Worm (Caenorhabditis elegans) whole organism, L3 larva: ENCODE data around the gene sups-1.
A peak's percentile ranks its signal among the peaks of the same experiment; 100 is the strongest.

Experiments used
- R02D3.7 ChIP-seq: fragments of 150-350 bp; optimal IDR thresholded peaks from 2 replicates; lab custom pipeline; 2014; ENCODE audit warnings: missing biosample characterization, missing genetic modification characterization
- aly-2 ChIP-seq: fragments of 150-350 bp; optimal IDR thresholded peaks from 2 replicates; lab custom pipeline; 2014; ENCODE audit warnings: missing biosample characterization, missing genetic modification characterization
- ama-1 ChIP-seq: fragments of 150-350 bp; optimal IDR thresholded peaks from 2 replicates; lab custom pipeline; 2018
- ceh-16 ChIP-seq: sonication (generic microtip); optimal IDR thresholded peaks from 2 replicates; lab custom pipeline; 2017; ENCODE audit warnings: missing biosample characterization, missing genetic modification characterization
- ceh-28 ChIP-seq: fragments of 150-350 bp; optimal IDR thresholded peaks from 2 replicates; lab custom pipeline; 2014; ENCODE audit warnings: missing biosample characterization, missing genetic modification reagents, missing genetic modification characterization
- ceh-82 ChIP-seq: fragments of 150-350 bp; optimal IDR thresholded peaks from 2 replicates; lab custom pipeline; 2014; ENCODE audit warnings: missing biosample characterization, missing genetic modification characterization
- egl-27 ChIP-seq: sonication (generic microtip); optimal IDR thresholded peaks from 4 replicates; lab custom pipeline; 2017; ENCODE audit warnings: missing biosample characterization, missing genetic modification reagents, missing genetic modification characterization
- egl-5 ChIP-seq: fragments of 150-350 bp; optimal IDR thresholded peaks from 2 replicates; lab custom pipeline; 2017; ENCODE audit warnings: missing biosample characterization, missing genetic modification reagents, missing genetic modification characterization, inconsistent platforms
- elt-1 ChIP-seq: fragments of 150-350 bp; optimal IDR thresholded peaks from 2 replicates; lab custom pipeline; 2014; ENCODE audit warnings: missing biosample characterization, missing genetic modification characterization
- elt-2 ChIP-seq: sonication (generic microtip); optimal IDR thresholded peaks from 2 replicates; lab custom pipeline; 2016; ENCODE audit warnings: missing genetic modification reagents, mild to moderate bottlenecking, missing genetic modification characterization, missing compliant biosample characterization
- elt-3 ChIP-seq, 3 experiments: fragments of 150-350 bp in 1 of 3; sonication (generic microtip) in 2 of 3; optimal IDR thresholded peaks; 2 replicates in 2 of 3; 4 replicates in 1 of 3; lab custom pipeline; 2014 to 2017; ENCODE audit warnings: missing biosample characterization in 3 of 3, missing genetic modification characterization in 3 of 3
- hmg-11 ChIP-seq: sonication (generic microtip); optimal IDR thresholded peaks from 2 replicates; lab custom pipeline; 2016; ENCODE audit warnings: missing genetic modification characterization, missing compliant biosample characterization
- jun-1 ChIP-seq: fragments of 150-350 bp; optimal IDR thresholded peaks from 2 replicates; lab custom pipeline; 2014; ENCODE audit warnings: missing biosample characterization, missing genetic modification reagents, missing genetic modification characterization
- lin-15B ChIP-seq: fragments of 150-350 bp; optimal IDR thresholded peaks from 2 replicates; lab custom pipeline; 2014; ENCODE audit warnings: missing biosample characterization, missing genetic modification characterization
- lin-39 ChIP-seq: fragments of 150-350 bp; optimal IDR thresholded peaks from 2 replicates; lab custom pipeline; 2018; ENCODE audit warnings: missing biosample characterization, missing genetic modification reagents, missing genetic modification characterization
- lsy-12 ChIP-seq: sonication (generic microtip); optimal IDR thresholded peaks from 2 replicates; lab custom pipeline; 2016; ENCODE audit warnings: mild to moderate bottlenecking, missing genetic modification characterization, missing compliant biosample characterization
- mdl-1 ChIP-seq: fragments of 150-350 bp; optimal IDR thresholded peaks from 2 replicates; lab custom pipeline; 2014; ENCODE audit warnings: missing biosample characterization, missing genetic modification characterization
- mml-1 ChIP-seq: fragments of 150-350 bp; sonication (generic microtip); optimal IDR thresholded peaks from 3 replicates; lab custom pipeline; 2014; ENCODE audit warnings: missing biosample characterization, missing genetic modification characterization
- nfya-1 ChIP-seq: sonication (generic microtip); optimal IDR thresholded peaks from 2 replicates; lab custom pipeline; 2017; ENCODE audit warnings: missing genetic modification characterization, mild to moderate bottlenecking, missing compliant biosample characterization, antibody characterized with exemption, moderate library complexity; ENCODE audit not compliant: insufficient read depth
- nhr-11 ChIP-seq: fragments of 150-350 bp; optimal IDR thresholded peaks from 2 replicates; lab custom pipeline; 2014; ENCODE audit warnings: missing biosample characterization, missing genetic modification characterization
- nhr-12 ChIP-seq: fragments of 150-350 bp; optimal IDR thresholded peaks from 2 replicates; lab custom pipeline; 2014; ENCODE audit warnings: missing biosample characterization, missing genetic modification characterization
- nhr-23 ChIP-seq: fragments of 150-350 bp; optimal IDR thresholded peaks from 2 replicates; lab custom pipeline; 2014; ENCODE audit warnings: missing biosample characterization, missing genetic modification reagents, missing genetic modification characterization
- nhr-237 ChIP-seq: fragments of 150-350 bp; optimal IDR thresholded peaks from 2 replicates; lab custom pipeline; 2014; ENCODE audit warnings: missing biosample characterization, missing genetic modification characterization
- nhr-25 ChIP-seq: sonication (generic microtip); optimal IDR thresholded peaks from 2 replicates; lab custom pipeline; 2017; ENCODE audit warnings: missing biosample characterization, missing genetic modification characterization
- nhr-28 ChIP-seq: fragments of 150-350 bp; optimal IDR thresholded peaks from 2 replicates; lab custom pipeline; 2014; ENCODE audit warnings: missing biosample characterization, missing genetic modification characterization
- nhr-43 ChIP-seq: sonication (generic microtip); optimal IDR thresholded peaks from 2 replicates; lab custom pipeline; 2016; ENCODE audit warnings: mild to moderate bottlenecking, missing genetic modification characterization, missing compliant biosample characterization; ENCODE audit not compliant: poor library complexity, severe bottlenecking
- nhr-67 ChIP-seq: fragments of 150-350 bp; optimal IDR thresholded peaks from 2 replicates; lab custom pipeline; 2014; ENCODE audit warnings: missing biosample characterization, missing genetic modification characterization
- nhr-76 ChIP-seq: fragments of 150-350 bp; sonication (generic microtip); optimal IDR thresholded peaks from 5 replicates; lab custom pipeline; 2014; ENCODE audit warnings: missing biosample characterization, missing genetic modification characterization
- nhr-77 ChIP-seq: fragments of 150-350 bp; optimal IDR thresholded peaks from 2 replicates; lab custom pipeline; 2014; ENCODE audit warnings: missing biosample characterization, missing genetic modification characterization
- pha-4 ChIP-seq: fragments of 150-350 bp; optimal IDR thresholded peaks from 2 replicates; lab custom pipeline; 2014; ENCODE audit warnings: missing biosample characterization, missing genetic modification reagents, missing genetic modification characterization
- pqm-1 ChIP-seq: fragments of 150-350 bp; optimal IDR thresholded peaks from 2 replicates; lab custom pipeline; 2017; ENCODE audit warnings: missing biosample characterization, missing genetic modification characterization, inconsistent platforms
- sea-2 ChIP-seq: fragments of 150-350 bp; sonication (generic microtip); optimal IDR thresholded peaks from 4 replicates; lab custom pipeline; 2014; ENCODE audit warnings: missing biosample characterization, missing genetic modification reagents, missing genetic modification characterization
- skn-1 ChIP-seq: fragments of 150-350 bp; optimal IDR thresholded peaks from 2 replicates; lab custom pipeline; 2014; ENCODE audit warnings: missing biosample characterization, missing genetic modification characterization
- snpc-4 ChIP-seq: fragments of 150-350 bp; optimal IDR thresholded peaks from 2 replicates; lab custom pipeline; 2014; ENCODE audit warnings: missing biosample characterization, missing genetic modification characterization
- tbx-2 ChIP-seq: sonication (generic microtip); optimal IDR thresholded peaks from 2 replicates; lab custom pipeline; 2016; ENCODE audit warnings: mild to moderate bottlenecking, missing genetic modification characterization, missing compliant biosample characterization
- unc-62 ChIP-seq: fragments of 150-350 bp; sonication (generic microtip); optimal IDR thresholded peaks from 4 replicates; lab custom pipeline; 2014; ENCODE audit warnings: missing biosample characterization, missing genetic modification reagents, missing genetic modification characterization
- ztf-11 ChIP-seq: fragments of 150-350 bp; optimal IDR thresholded peaks from 2 replicates; lab custom pipeline; 2014; ENCODE audit warnings: missing biosample characterization, missing genetic modification characterization
- ztf-4 ChIP-seq: fragments of 150-350 bp; optimal IDR thresholded peaks from 2 replicates; lab custom pipeline; 2014; ENCODE audit warnings: missing biosample characterization, missing genetic modification characterization

Gene sups-1

DNA sequence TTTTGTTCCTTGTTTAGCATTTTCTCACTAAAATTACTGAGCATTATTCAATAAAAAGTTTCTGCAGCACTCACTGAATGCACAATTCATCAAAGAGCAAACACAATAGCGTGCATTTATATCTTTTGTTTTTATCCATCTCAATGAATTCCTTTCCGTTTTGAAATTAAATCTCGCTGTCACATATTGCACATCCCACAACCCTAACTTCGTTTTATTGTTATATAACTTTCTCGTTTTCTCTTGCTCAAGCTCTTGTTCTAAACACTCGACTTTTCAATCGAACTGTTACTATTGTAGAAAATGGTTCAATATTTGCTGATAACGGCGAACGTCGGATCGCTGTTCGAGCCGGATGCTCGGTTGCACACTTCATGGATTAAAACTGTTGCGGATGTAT, 27.2 kb downstream of the sups-1 start, which contains the start of gene ipp-5:
ipp-5 (plus strand) TSS at position 301 of the 400 bp plus-strand sequence.
- TF ChIP-seq nhr-25 (no peak), lsy-12 (no peak)

- TF ChIP-seq lin-15B (tag; lab: Kevin White, UChicago) (no peak), nhr-76 (tag; lab: Kevin White, UChicago) (no peak), snpc-4 (tag; lab: Kevin White, UChicago) (no peak), tbx-2 (tag; lab: Kevin White, UChicago) (no peak), ztf-11 (no peak), nhr-28 (no peak)
Measured at ce11 chrX:6039544-6039943, 35.6 kb downstream of the sups-1 start, which contains the start of gene hsp-25. Gene hsp-25 (minus strand): TSS chrX:6039644.

DNA sequence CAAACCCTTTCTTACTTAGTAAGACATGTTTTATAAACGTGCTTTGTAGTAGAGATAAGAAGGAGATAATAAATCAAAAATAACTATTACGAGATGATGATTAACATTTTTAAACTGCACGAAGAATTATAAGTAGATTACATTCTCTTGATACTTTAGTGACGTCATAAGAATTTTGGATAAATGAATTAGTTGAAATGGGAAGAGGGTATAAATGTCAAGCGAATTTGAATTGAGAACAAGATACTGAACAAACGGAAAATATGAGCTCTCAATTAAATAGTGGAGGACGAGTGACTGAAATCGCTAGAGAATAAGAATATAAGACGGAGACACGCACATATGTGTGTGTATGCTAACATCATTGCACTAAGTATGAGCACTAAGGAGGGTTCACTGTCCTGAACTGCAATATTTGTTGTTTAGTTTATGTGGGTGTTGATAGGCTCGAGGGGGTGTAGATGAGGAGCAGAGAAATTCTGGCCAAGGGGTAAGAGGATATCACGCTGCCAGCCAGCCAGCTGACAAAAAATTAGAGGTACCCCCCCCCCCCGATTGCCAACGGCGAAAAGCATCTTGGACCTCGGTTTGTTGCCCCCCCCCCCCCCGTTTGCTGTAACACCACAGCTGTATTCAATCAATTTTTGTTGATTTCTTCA, 36.6 kb downstream of the sups-1 start:
- TF ChIP-seq nhr-77, result no peak
- peak; percentile 10 for TF ChIP-seq ama-1 (lab: Kevin White, UChicago)
- TF ChIP-seq nhr-12, result no peak
- TF ChIP-seq aly-2 (tag; lab: Kevin White, UChicago), result no peak
- TF ChIP-seq nhr-43 (tag; lab: Kevin White, UChicago), result no peak
- TF ChIP-seq nhr-76 (tag; lab: Kevin White, UChicago), result no peak
- no peak for TF ChIP-seq nhr-25
- no peak for TF ChIP-seq nhr-237
- TF ChIP-seq skn-1 (tag; lab: Kevin White, UChicago), result no peak
- no peak for TF ChIP-seq nhr-11 (tag; lab: Kevin White, UChicago)
- no peak for TF ChIP-seq lin-39
- TF ChIP-seq lsy-12, result peak; percentile 31
- no peak for TF ChIP-seq unc-62
- TF ChIP-seq ceh-16 (tag; lab: Kevin White, UChicago), result no peak
- no peak for TF ChIP-seq sea-2 (GFP tag; lab: Kevin White, UChicago)

DNA sequence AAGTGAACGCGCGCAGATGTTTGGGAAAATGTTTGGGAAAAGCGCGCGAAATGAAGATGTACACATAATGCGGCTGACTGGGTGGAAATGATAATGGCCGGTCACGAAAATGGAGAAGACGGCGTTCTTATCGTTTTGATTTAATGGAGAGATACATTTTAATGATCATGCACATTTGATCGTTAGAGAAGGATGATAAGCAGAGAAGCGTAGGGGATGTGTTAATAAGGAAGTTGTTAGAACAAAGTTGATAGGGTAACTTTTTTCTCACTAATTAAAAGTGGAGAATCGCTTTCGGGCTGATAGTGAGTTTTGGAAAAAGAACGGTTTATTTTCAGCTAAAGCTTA, 37.1 kb downstream of the sups-1 start:
- peak; percentile 68 for TF ChIP-seq elt-2 (tag; lab: Kevin White, UChicago)
- TF ChIP-seq ceh-28 (tag; lab: Kevin White, UChicago), result peak; percentile 32
- TF ChIP-seq hmg-11 (tag; lab: Kevin White, UChicago), result no peak

DNA sequence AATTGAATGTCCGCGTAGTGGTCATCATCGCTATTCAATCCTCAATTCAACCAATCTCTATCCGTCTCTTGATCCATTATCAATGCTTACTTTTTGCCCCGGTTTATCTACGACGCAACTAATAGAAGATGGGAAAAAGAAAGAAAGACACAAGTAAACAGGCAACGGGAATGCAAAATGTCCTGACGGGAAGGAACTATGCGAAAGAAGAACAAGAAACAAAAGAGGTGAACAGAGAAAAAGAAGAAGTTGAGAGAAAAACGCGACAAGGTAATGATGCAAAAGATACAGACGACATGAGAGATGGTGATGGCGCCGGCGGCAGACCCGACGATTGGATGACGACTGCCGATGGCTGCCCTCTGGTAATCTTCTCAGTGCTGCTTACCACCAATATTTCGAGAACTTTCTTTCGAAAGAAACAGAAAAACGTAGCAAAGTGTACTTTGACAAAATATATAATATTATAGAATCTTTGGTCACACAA, 38.1 kb downstream of the sups-1 start:
- TF ChIP-seq R02D3.7 (peak; percentile 21), snpc-4 (tag; lab: Kevin White, UChicago) (no peak), ama-1 (lab: Kevin White, UChicago) (peak; percentile 59), ceh-28 (tag; lab: Kevin White, UChicago) (peak; percentile 44), mdl-1 (tag; lab: Kevin White, UChicago) (peak; percentile 19), ceh-16 (tag; lab: Kevin White, UChicago) (no peak), lin-15B (tag; lab: Kevin White, UChicago) (peak; percentile 10), ztf-4 (tag; lab: Kevin White, UChicago) (no peak), egl-5 (peak; percentile 67), lin-39 (peak; percentile 50), tbx-2 (tag; lab: Kevin White, UChicago) (peak; percentile 21), egl-27 (tag; lab: Kevin White, UChicago) (peak; percentile 49), nhr-67 (tag; lab: Kevin White, UChicago) (no peak), elt-1 (tag; lab: Kevin White, UChicago) (peak; percentile 28), unc-62 (peak; percentile 42), pqm-1 (tag; lab: Kevin White, UChicago) (peak; percentile 81), nhr-76 (tag; lab: Kevin White, UChicago) (no peak), pha-4 (tag; lab: Kevin White, UChicago) (peak; percentile 92), nhr-43 (tag; lab: Kevin White, UChicago) (peak; percentile 48), elt-3 (tag; optimal IDR thresholded peaks at IDR 0.05; lab: Kevin White, UChicago) (peak in 2 of 3 experiments; percentile 14 to 55), jun-1 (peak; percentile 92), lsy-12 (peak; percentile 28), nfya-1 (tag; lab: Kevin White, UChicago) (peak; percentile 95), hmg-11 (tag; lab: Kevin White, UChicago) (peak; percentile 58), nhr-23 (peak; percentile 93), nhr-25 (peak; percentile 86), mml-1 (tag; lab: Kevin White, UChicago) (no peak), ceh-82 (tag; lab: Kevin White, UChicago) (no peak), elt-2 (tag; lab: Kevin White, UChicago) (peak; percentile 92), nhr-12 (no peak)
